Worm (Caenorhabditis elegans): Measurements from ENCODE around the gene T18D3.1.

Gene T18D3.1

ce11 chrX:12454290-12454795 lies at the start of gene T18D3.1, which contains the start of gene T18D3.9:
T18D3.1 (plus strand) TSS chrX:12454745.
T18D3.9 (minus strand) TSS chrX:12454457.
- TF ChIP-seq unc-62 (GFP tag; optimal IDR thresholded peaks at IDR 0.05): no peak

DNA sequence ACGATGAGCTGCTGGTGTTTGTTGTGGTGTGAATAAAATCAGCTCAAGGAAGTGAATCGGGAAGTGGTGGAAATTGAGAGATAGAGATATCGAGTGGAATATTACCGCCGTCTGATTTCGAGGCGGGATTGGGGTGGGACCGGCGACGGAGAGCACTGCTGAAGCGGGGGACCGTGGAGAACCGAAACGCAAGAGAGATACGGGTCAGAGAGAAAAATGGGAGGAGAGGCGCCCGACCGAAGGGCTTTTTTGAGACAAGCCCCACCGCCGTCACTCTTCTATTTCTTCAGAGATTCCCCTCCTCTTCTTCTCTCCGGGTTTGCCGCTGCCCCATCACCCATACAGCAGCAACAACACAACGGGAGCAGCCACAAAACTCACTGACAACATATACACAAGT lies 48.5 kb upstream of the T18D3.1 start:
- no peak for TF ChIP-seq unc-62 (GFP tag; optimal IDR thresholded peaks at IDR 0.05)

DNA sequence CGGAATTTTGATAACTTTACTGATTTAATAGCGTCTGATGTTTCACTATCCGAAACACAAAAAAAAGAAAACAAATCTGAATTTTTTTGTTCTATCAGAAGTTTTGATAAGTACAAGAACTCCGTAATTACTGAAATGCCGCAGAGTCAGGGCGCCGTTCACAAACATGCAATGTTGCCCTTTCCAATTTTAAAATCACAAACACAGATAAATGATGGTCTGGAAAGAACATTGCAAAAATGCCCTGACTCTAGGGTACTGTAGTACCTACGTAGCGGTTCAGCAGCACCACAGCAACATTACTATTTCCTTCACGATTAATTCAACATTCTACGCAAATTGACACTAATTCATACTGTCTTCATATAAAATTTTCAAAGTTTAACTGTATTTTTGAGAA lies 48.0 kb upstream of the T18D3.1 start:
- no peak for TF ChIP-seq unc-62 (GFP tag; optimal IDR thresholded peaks at IDR 0.05)

- no peak for TF ChIP-seq unc-62 (GFP tag; optimal IDR thresholded peaks at IDR 0.05)
These were observed 47.2 kb upstream of the T18D3.1 start for ce11 chrX:12407297-12407696.

DNA sequence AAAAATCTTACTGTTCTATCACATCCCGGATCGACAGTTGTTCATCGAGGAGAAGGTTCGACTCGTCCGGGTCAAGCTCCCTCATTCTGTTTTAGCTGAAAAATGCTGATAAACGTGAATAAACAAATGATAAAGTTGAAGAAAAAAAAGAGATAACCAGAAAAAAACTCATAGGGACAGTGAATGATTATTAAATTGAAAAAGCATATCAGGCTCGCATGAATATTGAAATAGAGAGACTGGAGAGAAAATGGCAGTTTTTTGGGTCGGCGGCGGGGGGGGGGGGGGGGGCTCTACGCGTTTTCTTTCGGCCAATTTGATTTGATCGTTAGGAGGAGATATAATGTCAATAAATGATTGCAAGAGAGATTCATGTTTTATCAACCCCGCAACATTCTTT lies 40.6 kb upstream of the T18D3.1 start, which contains the start of gene lin-2:
Gene lin-2, minus strand, starts transcription at position 101 of the 400 bp plus-strand sequence.
- TF ChIP-seq unc-62 (GFP tag; optimal IDR thresholded peaks at IDR 0.05): no peak

DNA sequence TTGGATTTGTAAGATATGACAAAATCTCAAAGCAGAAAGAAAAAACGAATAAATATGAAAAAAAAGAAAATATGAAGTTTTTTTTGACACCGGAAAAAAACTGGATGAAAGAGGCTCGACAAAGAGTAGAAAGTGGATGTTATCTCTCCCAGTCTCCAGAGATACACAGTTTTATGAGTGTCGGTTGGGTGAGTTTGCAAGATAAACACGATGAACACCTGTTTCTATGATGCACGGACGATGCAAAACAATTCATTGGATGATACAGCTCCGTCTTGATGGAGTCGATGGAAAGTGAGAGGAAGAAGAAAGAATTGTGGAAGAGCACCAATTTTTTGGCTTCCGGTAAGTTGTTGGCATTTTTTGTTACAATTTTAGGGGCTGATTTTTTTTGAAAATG lies 38.7 kb upstream of the T18D3.1 start:
- TF ChIP-seq unc-62 (GFP tag; optimal IDR thresholded peaks at IDR 0.05): no peak

ce11 chrX:12422580-12422979 lies 32.0 kb upstream of the T18D3.1 start:
- no peak for TF ChIP-seq unc-62 (GFP tag; optimal IDR thresholded peaks at IDR 0.05)

DNA sequence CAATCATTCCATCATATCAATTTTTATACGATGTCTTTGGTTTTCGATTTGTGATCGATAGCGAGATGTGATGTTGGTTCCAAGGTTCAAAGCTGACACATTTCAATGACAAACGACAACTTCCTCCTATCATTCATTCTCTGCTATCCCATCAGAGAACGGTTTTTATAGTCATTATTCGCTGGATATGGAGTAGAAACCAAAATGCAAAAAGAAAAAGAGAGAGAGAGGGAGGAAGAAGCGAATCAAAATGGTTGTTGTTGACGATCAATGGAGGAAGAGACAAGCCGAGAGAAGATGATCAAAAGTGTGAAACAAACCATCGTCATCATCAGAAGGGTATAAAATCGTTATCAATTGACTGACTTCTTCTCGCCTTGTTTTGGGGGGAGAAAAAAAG lies 29.1 kb upstream of the T18D3.1 start, which contains the start of gene T24D3.2:
Gene T24D3.2, plus strand, starts transcription at position 304 of the 400 bp plus-strand sequence.
- TF ChIP-seq unc-62 (GFP tag; optimal IDR thresholded peaks at IDR 0.05): no peak

- TF ChIP-seq unc-62 (GFP tag; optimal IDR thresholded peaks at IDR 0.05): no peak
These were observed 24.2 kb upstream of the T18D3.1 start, which contains the start of gene med-1 for ce11 chrX:12430309-12430708. med-1 (plus strand) TSS chrX:12430609.

ce11 chrX:12434086-12434485 lies 20.5 kb upstream of the T18D3.1 start, which contains the start of gene tsct-1:
tsct-1 (plus strand) TSS chrX:12434097.
- no peak for TF ChIP-seq unc-62 (GFP tag; optimal IDR thresholded peaks at IDR 0.05)

DNA sequence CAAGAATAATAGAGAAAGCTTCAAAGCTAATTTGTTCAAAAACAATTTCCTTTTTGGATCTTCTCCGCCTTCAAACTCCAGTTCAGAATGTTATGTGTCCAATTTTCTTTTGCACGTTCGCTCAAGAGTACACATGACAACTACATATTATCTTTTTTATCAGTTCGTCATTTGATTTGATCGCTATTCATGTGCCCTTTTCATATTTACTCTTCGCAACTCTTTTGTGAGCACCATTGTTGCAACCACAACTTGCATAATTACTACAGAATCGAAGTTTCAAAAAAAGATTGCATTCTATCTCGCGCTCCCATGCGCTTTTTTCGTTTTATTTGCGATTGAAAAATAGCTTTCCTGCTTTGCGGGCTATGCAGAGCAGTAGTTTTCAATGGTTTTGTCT lies 19.3 kb upstream of the T18D3.1 start:
- TF ChIP-seq unc-62 (GFP tag; optimal IDR thresholded peaks at IDR 0.05): no peak

- no peak for TF ChIP-seq unc-62 (GFP tag; optimal IDR thresholded peaks at IDR 0.05)
These were observed 18.1 kb upstream of the T18D3.1 start for ce11 chrX:12436486-12436885.

DNA sequence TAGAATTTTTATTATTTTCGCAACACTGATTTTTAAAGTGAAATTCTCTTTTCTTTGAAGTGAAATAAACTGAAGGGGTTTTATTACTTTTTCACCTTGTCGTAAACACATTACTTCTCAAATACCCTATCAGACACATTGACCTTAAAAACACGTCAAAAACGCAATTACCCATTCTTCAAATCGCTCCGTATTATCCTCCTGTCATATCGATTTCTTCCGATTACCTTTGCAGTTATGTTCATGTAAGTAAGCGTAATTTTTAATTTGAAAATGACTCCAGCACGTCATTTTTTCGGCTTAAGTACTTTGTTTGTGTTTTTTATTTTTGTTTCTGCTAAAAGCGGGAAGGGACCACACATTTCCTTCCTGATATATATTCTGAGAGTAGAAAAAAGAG lies 16.3 kb upstream of the T18D3.1 start:
- TF ChIP-seq unc-62 (GFP tag; optimal IDR thresholded peaks at IDR 0.05): no peak

- TF ChIP-seq unc-62 (GFP tag; optimal IDR thresholded peaks at IDR 0.05): no peak
These were observed 14.4 kb upstream of the T18D3.1 start for ce11 chrX:12439998-12440722.

- TF ChIP-seq unc-62 (GFP tag; optimal IDR thresholded peaks at IDR 0.05): no peak
These were observed 10.1 kb upstream of the T18D3.1 start for ce11 chrX:12444423-12444822.

DNA sequence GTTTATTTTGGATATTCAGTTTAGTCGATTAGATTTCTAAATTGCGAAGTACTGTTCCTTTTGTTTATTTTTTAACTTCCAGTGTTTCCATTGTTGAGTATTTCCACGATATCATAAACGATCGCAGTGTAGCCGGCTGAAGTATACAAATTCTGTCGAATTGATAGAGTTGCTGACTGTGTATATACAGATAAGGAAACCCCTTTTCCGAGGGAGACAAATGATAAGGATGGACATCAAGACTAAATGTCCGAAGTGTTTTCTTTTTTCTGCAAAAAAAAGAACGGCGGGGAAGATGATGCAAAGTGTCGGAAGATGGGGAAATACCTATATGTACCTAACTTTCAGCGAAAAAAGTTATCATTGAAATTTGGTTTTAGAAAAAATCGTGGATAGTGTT lies 8.0 kb upstream of the T18D3.1 start:
- TF ChIP-seq unc-62 (GFP tag; optimal IDR thresholded peaks at IDR 0.05): no peak

DNA sequence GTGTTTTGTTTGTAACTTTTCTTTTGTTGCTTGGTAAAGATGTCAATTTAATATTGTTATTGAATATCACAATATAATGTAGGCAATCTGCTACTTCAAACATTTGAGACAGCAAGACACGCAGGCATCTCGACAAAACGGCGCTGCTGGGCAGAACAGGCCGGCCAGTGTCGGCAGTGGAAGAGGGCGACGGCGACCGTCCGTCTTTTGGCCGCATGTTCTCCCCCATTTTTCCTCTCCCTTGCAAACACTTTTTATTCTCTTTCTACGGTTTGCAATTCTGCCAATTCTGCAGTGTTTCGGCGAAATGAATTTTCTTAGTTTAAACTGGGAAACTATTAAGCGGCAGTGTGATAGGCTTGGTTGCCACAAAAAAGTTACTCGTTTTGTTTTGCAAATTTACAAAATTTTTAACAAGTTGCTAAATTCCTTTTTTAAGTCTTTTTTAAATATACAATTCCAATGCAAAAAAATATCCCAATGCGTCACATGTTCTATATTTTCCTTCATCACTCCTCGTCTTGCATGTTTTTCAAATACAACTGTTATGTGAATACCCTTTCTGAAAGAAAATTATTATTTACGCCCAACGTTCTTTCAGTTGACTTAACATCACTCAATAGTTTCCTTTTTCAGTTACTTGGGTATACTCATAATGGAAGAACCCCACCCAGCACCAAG lies 5.1 kb upstream of the T18D3.1 start, which contains the start of gene T18D3.6:
Gene T18D3.6, plus strand, starts transcription at position 631 of the 681 bp plus-strand sequence.
- no peak for TF ChIP-seq unc-62 (GFP tag; optimal IDR thresholded peaks at IDR 0.05)

All from whole organism, dauer.